Fruit fly (Drosophila melanogaster): ENCODE data around the gene mbf1.

mbf1 gene

dm6 chr3L:16587994-16588622 is 13.9 kb downstream of the mbf1 start (continued):
- TF ChIP-seq Usf (GFP tag; optimal IDR thresholded peaks at IDR 0.05): no peak
- peak; percentile 62 for TF ChIP-seq CG17328 (GFP tag; IDR thresholded peaks at IDR 0.05)
- TF ChIP-seq CG14667 (GFP tag; IDR thresholded peaks at IDR 0.05): peak; percentile 36; the same call in 1 of the 2 replicates
- TF ChIP-seq H15 (GFP tag; IDR thresholded peaks at IDR 0.05): 0 out of 3 replicates have a peak, but pooled peaks have one; percentile 35
- no peak for TF ChIP-seq CG32767 (GFP tag; IDR thresholded peaks at IDR 0.05)
- TF ChIP-seq CG7271 (tag; optimal IDR thresholded peaks at IDR 0.05): peak; percentile 20
- no peak for TF ChIP-seq ham (GFP tag; IDR thresholded peaks at IDR 0.05)
- TF ChIP-seq Atf-2 (GFP tag; optimal IDR thresholded peaks at IDR 0.05): no peak
- no peak for TF ChIP-seq danr (GFP tag; IDR thresholded peaks at IDR 0.05)
- peak; percentile 96 for TF ChIP-seq Doc3 (GFP tag; IDR thresholded peaks at IDR 0.05; ENCODE audit: partially characterized antibody)
- peak; percentile 73 for TF ChIP-seq chn (GFP tag; optimal IDR thresholded peaks at IDR 0.05)
- TF ChIP-seq CG17829 (tag; optimal IDR thresholded peaks at IDR 0.05): peak; percentile 61
- TF ChIP-seq tap (tag; optimal IDR thresholded peaks at IDR 0.05): peak; percentile 38
- TF ChIP-seq zen (tag; optimal IDR thresholded peaks at IDR 0.05): peak; percentile 41
- TF ChIP-seq bowl (GFP tag; IDR thresholded peaks at IDR 0.05): no peak
- TF ChIP-seq Pdp1 (GFP tag; optimal IDR thresholded peaks at IDR 0.05): peak; percentile 57 to 58
- no peak for TF ChIP-seq Nf-YB (GFP tag; optimal IDR thresholded peaks at IDR 0.05)
- TF ChIP-seq CG7745 (tag; optimal IDR thresholded peaks at IDR 0.05): no peak
- peak; percentile 1 for TF ChIP-seq gcm (GFP tag; optimal IDR thresholded peaks at IDR 0.05)
- no peak for TF ChIP-seq CG12769 (tag; optimal IDR thresholded peaks at IDR 0.05)
- TF ChIP-seq Dip3 (GFP tag; optimal IDR thresholded peaks at IDR 0.05): peak; percentile 49
- peak; percentile 16 for TF ChIP-seq CG4424 (GFP tag; optimal IDR thresholded peaks at IDR 0.05)
- peak; percentile 64 for TF ChIP-seq ftz-f1 (GFP tag; optimal IDR thresholded peaks at IDR 0.05)
- peak; percentile 40 for TF ChIP-seq CG1647 (GFP tag; optimal IDR thresholded peaks at IDR 0.05)
- peak; percentile 79 for TF ChIP-seq CG3847 (GFP tag; IDR thresholded peaks at IDR 0.05)
- TF ChIP-seq CG11695 (GFP tag; IDR thresholded peaks at IDR 0.05): peak; percentile 64; the same call in 2 of the 3 replicates
- peak; percentile 89 for TF ChIP-seq CG17186 (GFP tag; optimal IDR thresholded peaks at IDR 0.05)
- TF ChIP-seq CG8765 (GFP tag; IDR thresholded peaks at IDR 0.05): no peak
- peak; percentile 48 for TF ChIP-seq Drgx (GFP tag; IDR thresholded peaks at IDR 0.05)
- no peak for TF ChIP-seq Adf1 (GFP tag; IDR thresholded peaks at IDR 0.05)
- peak; percentile 58; the same call in 1 of the 3 replicates for TF ChIP-seq zfh1 (GFP tag; IDR thresholded peaks at IDR 0.05)
- peak; percentile 36 for TF ChIP-seq CG1602 (GFP tag; optimal IDR thresholded peaks at IDR 0.05)
- TF ChIP-seq CG7928 (GFP tag; optimal IDR thresholded peaks at IDR 0.05): no peak
- peak; percentile 64; the same call in 1 of the 2 replicates for TF ChIP-seq Atf6 (GFP tag; IDR thresholded peaks at IDR 0.05)
- TF ChIP-seq CG10565 (GFP tag; optimal IDR thresholded peaks at IDR 0.05): no peak
- TF ChIP-seq B-H2 (GFP tag; optimal IDR thresholded peaks at IDR 0.05): peak; percentile 12
- peak; percentile 80 for TF ChIP-seq CG32532 (GFP tag; IDR thresholded peaks at IDR 0.05)
- TF ChIP-seq Abd-B (GFP tag; optimal IDR thresholded peaks at IDR 0.05): peak; percentile 73
- peak; percentile 9 for TF ChIP-seq CG12744 (GFP tag; optimal IDR thresholded peaks at IDR 0.05)
- TF ChIP-seq sim (GFP tag; IDR thresholded peaks at IDR 0.05): no peak
- no peak for TF ChIP-seq CG18764 (GFP tag; optimal IDR thresholded peaks at IDR 0.05)
- peak; percentile 96 for TF ChIP-seq CG16813 (GFP tag; IDR thresholded peaks at IDR 0.05; ENCODE audit: partially characterized antibody)
- peak; percentile 32 for TF ChIP-seq Atf3 (GFP tag; optimal IDR thresholded peaks at IDR 0.05)
- no peak for TF ChIP-seq zf30C (GFP tag; optimal IDR thresholded peaks at IDR 0.05)
- no peak for TF ChIP-seq CG10979 (tag; optimal IDR thresholded peaks at IDR 0.05)
- TF ChIP-seq CHES-1-like (GFP tag; optimal IDR thresholded peaks at IDR 0.05): peak; percentile 78
- no peak for TF ChIP-seq CkIIα-i1 (GFP tag; IDR thresholded peaks at IDR 0.05)
- TF ChIP-seq CG11093 (GFP tag; IDR thresholded peaks at IDR 0.05): no peak
- TF ChIP-seq ash1 (GFP tag; optimal IDR thresholded peaks at IDR 0.05): no peak
- peak; percentile 31 for TF ChIP-seq CG34376 (GFP tag; optimal IDR thresholded peaks at IDR 0.05)
- peak; percentile 75 for TF ChIP-seq CG2120 (GFP tag; optimal IDR thresholded peaks at IDR 0.05)

Measured in whole organism, embryonic.